Worm (Caenorhabditis elegans) whole organism, L1 larva: ENCODE data around the gene let-413.
A peak's percentile ranks its signal among the peaks of the same experiment; 100 is the strongest.

ENCODE experiments used
- C04F5.9 ChIP-seq: sonication (generic microtip); optimal IDR thresholded peaks from 2 replicates; lab custom pipeline; 2016; ENCODE audit warnings: missing genetic modification characterization, missing compliant biosample characterization
- C34B4.2 ChIP-seq: sonication (generic microtip); optimal IDR thresholded peaks from 2 replicates; lab custom pipeline; 2017; ENCODE audit warnings: mild to moderate bottlenecking, missing genetic modification characterization, missing compliant biosample characterization
- Y116A8C.19 ChIP-seq: sonication (generic microtip); optimal IDR thresholded peaks from 2 replicates; lab custom pipeline; 2016; ENCODE audit warnings: missing compliant biosample characterization, missing genetic modification characterization, borderline replicate concordance
- alr-1 ChIP-seq: fragments of 200-800 bp; sonication (Bioruptor generic); optimal IDR thresholded peaks from 2 replicates; lab custom pipeline; 2018; ENCODE audit warnings: borderline replicate concordance, mild to moderate bottlenecking, missing genetic modification characterization, missing compliant biosample characterization
- blmp-1 ChIP-seq: fragments of 150-350 bp; optimal IDR thresholded peaks from 2 replicates; lab custom pipeline; 2014; ENCODE audit warnings: missing biosample characterization, missing genetic modification characterization
- ceh-63 ChIP-seq: fragments of 200-800 bp; sonication (Bioruptor generic); optimal IDR thresholded peaks from 2 replicates; lab custom pipeline; 2018; ENCODE audit warnings: mild to moderate bottlenecking, missing genetic modification characterization, missing compliant biosample characterization
- ceh-8 ChIP-seq: fragments of 200-800 bp; sonication (Bioruptor generic); optimal IDR thresholded peaks from 2 replicates; lab custom pipeline; 2018; ENCODE audit warnings: mild to moderate bottlenecking, missing genetic modification characterization, moderate library complexity, missing compliant biosample characterization
- ceh-82 ChIP-seq, 3 experiments: fragments of 150-350 bp in 1 of 3; sonication (generic microtip) in 2 of 3; optimal IDR thresholded peaks; 2 replicates each; lab custom pipeline; 2014 to 2017; ENCODE audit warnings: missing biosample characterization in 3 of 3, missing genetic modification characterization in 3 of 3
- ceh-88 ChIP-seq: fragments of 200-800 bp; sonication (Bioruptor generic); IDR thresholded peaks from 2 replicates; pipeline ENCODE4 v1.3.6; 2022; ENCODE audit warnings: missing genetic modification characterization, missing compliant biosample characterization
- efl-1 ChIP-seq, 4 experiments: fragments of 150-350 bp; optimal IDR thresholded peaks in 3 of 4; peaks in 1 of 4; 1 replicate in 1 of 4; 2 replicates in 3 of 4; lab custom pipeline; 2014; ENCODE audit warnings: missing biosample characterization in 2 of 4, missing genetic modification characterization in 2 of 4, missing genetic modification reagents in 2 of 4
- egl-13 ChIP-seq: sonication (generic microtip); optimal IDR thresholded peaks from 2 replicates; lab custom pipeline; 2016; ENCODE audit warnings: missing genotype, missing genetic modification reagents, missing genetic modification characterization, missing compliant biosample characterization
- egl-27 ChIP-seq, 2 experiments: fragments of 150-350 bp in 1 of 2; sonication (generic microtip); optimal IDR thresholded peaks; 3 replicates each; lab custom pipeline; 2017 to 2018; ENCODE audit warnings: missing biosample characterization in 2 of 2, missing genetic modification characterization in 2 of 2, missing genetic modification reagents in 2 of 2
- ets-5 ChIP-seq: fragments of 200-800 bp; sonication (Bioruptor generic); IDR thresholded peaks from 2 replicates; pipeline ENCODE4 v1.3.6; 2022; ENCODE audit warnings: missing genetic modification characterization, missing compliant biosample characterization
- fkh-8 ChIP-seq: sonication (generic microtip); optimal IDR thresholded peaks from 2 replicates; lab custom pipeline; 2016; ENCODE audit warnings: mild to moderate bottlenecking, missing genetic modification characterization, missing compliant biosample characterization
- fos-1 ChIP-seq: fragments of 150-350 bp; optimal IDR thresholded peaks from 2 replicates; lab custom pipeline; 2014; ENCODE audit warnings: missing biosample characterization, missing genetic modification characterization
- hlh-17 ChIP-seq: fragments of 200-800 bp; sonication (Bioruptor generic); optimal IDR thresholded peaks from 2 replicates; lab custom pipeline; 2018; ENCODE audit warnings: missing genetic modification characterization, mild to moderate bottlenecking, missing compliant biosample characterization, moderate library complexity, borderline replicate concordance
- irx-1 ChIP-seq: sonication (generic microtip); optimal IDR thresholded peaks from 2 replicates; lab custom pipeline; 2016; ENCODE audit warnings: missing genetic modification characterization, missing compliant biosample characterization
- jun-1 ChIP-seq: fragments of 150-350 bp; optimal IDR thresholded peaks from 2 replicates; lab custom pipeline; 2014; ENCODE audit warnings: missing biosample characterization, missing genetic modification reagents, missing genetic modification characterization
- lin-13 ChIP-seq: fragments of 150-350 bp; optimal IDR thresholded peaks from 2 replicates; lab custom pipeline; 2014; ENCODE audit warnings: missing biosample characterization, missing genetic modification reagents, missing genetic modification characterization
- lin-14 ChIP-seq: fragments of 200-800 bp; sonication (Bioruptor generic); optimal IDR thresholded peaks from 2 replicates; lab custom pipeline; 2018; ENCODE audit warnings: mild to moderate bottlenecking, missing genetic modification characterization, moderate library complexity, missing compliant biosample characterization
- lin-15B ChIP-seq: fragments of 150-350 bp; sonication (generic microtip); optimal IDR thresholded peaks from 3 replicates; lab custom pipeline; 2014; ENCODE audit warnings: missing biosample characterization, missing genetic modification characterization
- lin-35 ChIP-seq, 2 experiments: fragments of 150-350 bp; optimal IDR thresholded peaks; 2 replicates each; lab custom pipeline; 2014; ENCODE audit warnings: missing biosample characterization in 2 of 2, missing genetic modification characterization in 2 of 2, missing genetic modification reagents in 2 of 2
- lir-3 ChIP-seq: sonication (generic microtip); optimal IDR thresholded peaks from 2 replicates; lab custom pipeline; 2016; ENCODE audit warnings: mild to moderate bottlenecking, missing genetic modification characterization, moderate library complexity, missing compliant biosample characterization; ENCODE audit not compliant: poor library complexity
- mab-9 ChIP-seq: fragments of 200-800 bp; sonication (Bioruptor generic); IDR thresholded peaks from 2 replicates; pipeline ENCODE4 v1.3.6; 2022; ENCODE audit warnings: missing genetic modification reagents, missing genetic modification characterization, missing compliant biosample characterization
- mef-2 ChIP-seq: fragments of 150-350 bp; optimal IDR thresholded peaks from 2 replicates; lab custom pipeline; 2014; ENCODE audit warnings: missing biosample characterization, missing genetic modification characterization
- mep-1 ChIP-seq: fragments of 150-350 bp; optimal IDR thresholded peaks from 2 replicates; lab custom pipeline; 2014; ENCODE audit warnings: missing biosample characterization, missing genetic modification characterization
- nhr-12 ChIP-seq: sonication (generic microtip); optimal IDR thresholded peaks from 2 replicates; lab custom pipeline; 2017; ENCODE audit warnings: missing biosample characterization, missing genetic modification characterization
- nhr-20 ChIP-seq: sonication (generic microtip); optimal IDR thresholded peaks from 2 replicates; lab custom pipeline; 2016; ENCODE audit warnings: mild to moderate bottlenecking, missing genetic modification characterization, missing compliant biosample characterization
- nhr-237 ChIP-seq: fragments of 150-350 bp; optimal IDR thresholded peaks from 2 replicates; lab custom pipeline; 2014; ENCODE audit warnings: missing biosample characterization, missing genetic modification characterization
- nhr-28 ChIP-seq: fragments of 150-350 bp; optimal IDR thresholded peaks from 2 replicates; lab custom pipeline; 2014; ENCODE audit warnings: missing biosample characterization, missing genetic modification characterization
- nhr-84 ChIP-seq: sonication (generic microtip); optimal IDR thresholded peaks from 2 replicates; lab custom pipeline; 2017; ENCODE audit warnings: missing biosample characterization, missing genetic modification characterization
- nhr-85 ChIP-seq: sonication (generic microtip); peaks from one replicate; lab custom pipeline; 2016; ENCODE audit warnings: missing genetic modification characterization, inconsistent platforms, missing compliant biosample characterization
- nhr-90 ChIP-seq: sonication (generic microtip); optimal IDR thresholded peaks from 2 replicates; lab custom pipeline; 2016; ENCODE audit warnings: mild to moderate bottlenecking, missing genetic modification characterization, missing compliant biosample characterization; ENCODE audit not compliant: poor library complexity
- pag-3 ChIP-seq: sonication (generic microtip); optimal IDR thresholded peaks from 2 replicates; lab custom pipeline; 2017; ENCODE audit warnings: missing genetic modification characterization, mild to moderate bottlenecking, missing compliant biosample characterization, antibody characterized with exemption, borderline replicate concordance; ENCODE audit not compliant: insufficient read depth
- pax-3 ChIP-seq: fragments of 200-800 bp; sonication (Bioruptor generic); optimal IDR thresholded peaks from 2 replicates; lab custom pipeline; 2018; ENCODE audit warnings: mild to moderate bottlenecking, missing genetic modification characterization, moderate library complexity, missing compliant biosample characterization
- pqm-1 ChIP-seq: sonication (generic microtip); optimal IDR thresholded peaks from 3 replicates; lab custom pipeline; 2017; ENCODE audit warnings: missing biosample characterization, missing genetic modification characterization
- rnt-1 ChIP-seq: sonication (generic microtip); optimal IDR thresholded peaks from 2 replicates; lab custom pipeline; 2016; ENCODE audit warnings: mild to moderate bottlenecking, missing genetic modification characterization, moderate library complexity, missing compliant biosample characterization
- skn-1 ChIP-seq: fragments of 150-350 bp; optimal IDR thresholded peaks from 2 replicates; lab custom pipeline; 2014; ENCODE audit warnings: missing biosample characterization, missing genetic modification characterization
- sox-4 ChIP-seq: sonication (generic microtip); optimal IDR thresholded peaks from 2 replicates; lab custom pipeline; 2016; ENCODE audit warnings: missing genetic modification characterization, missing compliant biosample characterization
- sup-37 ChIP-seq: fragments of 200-800 bp; sonication (Bioruptor generic); optimal IDR thresholded peaks from 2 replicates; lab custom pipeline; 2018; ENCODE audit warnings: mild to moderate bottlenecking, missing genetic modification characterization, missing compliant biosample characterization
- swsn-7 ChIP-seq: sonication (generic microtip); optimal IDR thresholded peaks from 2 replicates; lab custom pipeline; 2016; ENCODE audit warnings: missing genetic modification characterization, missing compliant biosample characterization
- tbx-2 ChIP-seq: sonication (generic microtip); optimal IDR thresholded peaks from 2 replicates; lab custom pipeline; 2016; ENCODE audit warnings: missing genetic modification characterization, missing compliant biosample characterization
- tlp-1 ChIP-seq: fragments of 150-350 bp; optimal IDR thresholded peaks from 2 replicates; lab custom pipeline; 2014; ENCODE audit warnings: missing biosample characterization, missing genetic modification characterization
- unc-86 ChIP-seq: sonication (generic microtip); optimal IDR thresholded peaks from 2 replicates; lab custom pipeline; 2016; ENCODE audit warnings: missing genetic modification characterization, missing compliant biosample characterization
- unc-98 ChIP-seq: fragments of 200-800 bp; sonication (Bioruptor generic); IDR thresholded peaks from 2 replicates; pipeline ENCODE4 v1.3.6; 2022; ENCODE audit warnings: missing genetic modification characterization, missing compliant biosample characterization
- vab-15 ChIP-seq: sonication (generic microtip); optimal IDR thresholded peaks from 2 replicates; lab custom pipeline; 2017; ENCODE audit warnings: missing genotype, mild to moderate bottlenecking, missing genetic modification characterization, missing compliant biosample characterization
- xbp-1 ChIP-seq: sonication (generic microtip); optimal IDR thresholded peaks from 2 replicates; lab custom pipeline; 2016; ENCODE audit warnings: missing genetic modification characterization, missing compliant biosample characterization
- zag-1 ChIP-seq: fragments of 150-350 bp; optimal IDR thresholded peaks from 2 replicates; lab custom pipeline; 2014; ENCODE audit warnings: missing biosample characterization, missing genetic modification characterization

The let-413 gene

DNA sequence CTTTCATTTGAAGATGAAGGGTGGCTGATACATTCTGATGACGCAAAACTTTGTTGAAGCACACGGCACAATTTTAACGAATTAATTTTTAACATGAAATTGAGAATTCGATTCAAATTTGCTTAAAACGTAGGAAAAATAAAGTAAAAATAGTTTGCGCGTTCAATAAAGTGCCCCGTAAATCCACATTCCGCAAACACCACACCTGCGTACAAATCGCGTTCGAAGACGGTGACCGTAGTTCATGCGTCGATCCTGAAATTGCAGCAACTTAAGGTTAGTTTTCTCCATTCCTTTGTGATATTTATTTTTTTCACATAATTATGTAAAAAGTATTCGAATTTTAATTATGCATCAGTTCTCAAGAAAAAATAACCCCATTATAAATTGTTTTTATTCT lies 47.2 kb upstream of the let-413 start, which contains the start of gene F43H9.3 (continued):
- TF ChIP-seq rnt-1 (tag; lab: Kevin White, UChicago): no peak
- no peak for TF ChIP-seq xbp-1 (tag; lab: Kevin White, UChicago)
- no peak for TF ChIP-seq nhr-90 (tag; lab: Kevin White, UChicago)
- no peak for TF ChIP-seq sup-37 (GFP tag; lab: Kevin White, UChicago)
- TF ChIP-seq efl-1 (optimal IDR thresholded peaks at IDR 0.05; lab: Kevin White, UChicago): peak; percentile 62 to 70
- peak; percentile 61 to 79 for TF ChIP-seq efl-1 (GFP tag; optimal IDR thresholded peaks at IDR 0.05 in 1 of 2; lab: Kevin White, UChicago)
- TF ChIP-seq lin-14 (GFP tag; lab: Kevin White, UChicago): no peak
- no peak for TF ChIP-seq nhr-28 (tag; lab: Kevin White, UChicago)
- TF ChIP-seq unc-98: no peak
- no peak for TF ChIP-seq nhr-85 (tag; lab: Kevin White, UChicago)
- TF ChIP-seq skn-1 (tag; lab: Kevin White, UChicago): no peak
- TF ChIP-seq nhr-84 (tag; lab: Kevin White, UChicago): no peak
- TF ChIP-seq sox-4 (tag; lab: Kevin White, UChicago): no peak
- TF ChIP-seq ceh-63 (GFP tag; lab: Kevin White, UChicago): no peak
- no peak for TF ChIP-seq nhr-12 (tag; lab: Kevin White, UChicago)
- TF ChIP-seq ceh-82 (tag; optimal IDR thresholded peaks at IDR 0.05; lab: Kevin White, UChicago): no peak
- no peak for TF ChIP-seq mep-1
- TF ChIP-seq C34B4.2 (tag; lab: Kevin White, UChicago): no peak
- TF ChIP-seq mab-9 (GFP tag; lab: Robert Waterston, UW): no peak
- no peak for TF ChIP-seq nhr-237 (tag; lab: Kevin White, UChicago)
- TF ChIP-seq lir-3 (tag; lab: Kevin White, UChicago): no peak
- no peak for TF ChIP-seq hlh-17 (GFP tag; lab: Kevin White, UChicago)
- no peak for TF ChIP-seq C04F5.9 (tag; lab: Kevin White, UChicago)
- TF ChIP-seq Y116A8C.19 (tag; lab: Kevin White, UChicago): no peak
- TF ChIP-seq unc-86 (tag; lab: Kevin White, UChicago): no peak
- TF ChIP-seq ets-5 (GFP tag; lab: Robert Waterston, UW): no peak
- TF ChIP-seq ceh-88 (GFP tag; lab: Robert Waterston, UW): no peak
- TF ChIP-seq irx-1 (tag; lab: Kevin White, UChicago): no peak
- no peak for TF ChIP-seq tbx-2 (tag; lab: Kevin White, UChicago)
- TF ChIP-seq egl-13 (tag; lab: Kevin White, UChicago): no peak
- no peak for TF ChIP-seq zag-1 (tag; lab: Kevin White, UChicago)
- TF ChIP-seq lin-15B (tag; lab: Kevin White, UChicago): no peak
- no peak for TF ChIP-seq egl-27 (tag; optimal IDR thresholded peaks at IDR 0.05; lab: Kevin White, UChicago)

DNA sequence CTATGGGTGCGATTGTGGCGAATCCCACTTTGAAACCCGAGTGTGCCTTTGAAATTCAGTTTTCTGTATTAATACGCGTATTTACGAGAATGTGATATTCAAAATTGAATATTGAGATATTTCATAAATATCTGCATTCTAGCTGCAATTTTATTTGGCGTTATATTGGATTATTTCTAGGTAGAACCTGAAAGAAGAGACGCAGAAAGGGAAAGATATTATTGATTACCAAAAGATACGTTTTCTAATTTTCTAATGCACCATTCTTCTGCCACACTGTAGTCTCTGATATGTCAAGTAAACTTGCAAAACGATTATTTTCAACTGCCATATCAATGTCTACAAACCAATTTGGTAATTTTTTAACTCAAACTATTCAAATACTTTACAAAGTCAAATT lies 44.5 kb upstream of the let-413 start, which contains the start of gene ech-3:
Gene ech-3 (plus strand): TSS at position 178 of the 400 bp plus-strand sequence.
- TF ChIP-seq lin-15B (tag; lab: Kevin White, UChicago) (no peak), pag-3 (no peak), ceh-8 (GFP tag; lab: Kevin White, UChicago) (no peak), mef-2 (tag; lab: Kevin White, UChicago) (no peak), lin-13 (GFP tag; lab: Kevin White, UChicago) (no peak), hlh-17 (GFP tag; lab: Kevin White, UChicago) (no peak), pqm-1 (no peak), fos-1 (no peak), lin-35 (GFP tag; optimal IDR thresholded peaks at IDR 0.05; lab: Kevin White, UChicago) (peak in 1 of 2 experiments; percentile 30), ceh-88 (GFP tag; lab: Robert Waterston, UW) (no peak), unc-98 (no peak), nhr-20 (tag; lab: Kevin White, UChicago) (peak; percentile 31), blmp-1 (tag; lab: Kevin White, UChicago) (peak; percentile 8), fkh-8 (tag; lab: Kevin White, UChicago) (no peak), vab-15 (no peak), tlp-1 (tag; lab: Kevin White, UChicago) (no peak), alr-1 (no peak), efl-1 (optimal IDR thresholded peaks at IDR 0.05; lab: Kevin White, UChicago) (peak in 1 of 2 experiments; percentile 5), efl-1 (GFP tag; optimal IDR thresholded peaks at IDR 0.05 in 1 of 2; lab: Kevin White, UChicago) (peak in 1 of 2 experiments; percentile 84), jun-1 (tag; lab: Kevin White, UChicago) (no peak), xbp-1 (tag; lab: Kevin White, UChicago) (no peak), sox-4 (tag; lab: Kevin White, UChicago) (no peak), swsn-7 (no peak), pax-3 (tag; lab: Kevin White, UChicago) (no peak)
- TF ChIP-seq, all 84 proteins: peak for 4
